Fruit fly (Drosophila melanogaster) whole organism, embryonic: ENCODE data around the gene CG2818.

ENCODE experiments used
- Abd-B ChIP-seq: fragments of 200-800 bp; sonication (Bioruptor generic); optimal IDR thresholded peaks from 2 replicates; lab custom pipeline; 2018; ENCODE audit warnings: missing biosample characterization, mild to moderate bottlenecking, missing genetic modification characterization, moderate library complexity
- CG14014 ChIP-seq: fragments of 200-800 bp; sonication (Bioruptor generic); IDR thresholded peaks from 2 replicates; pipeline ENCODE4 v1.3.6; 2022; ENCODE audit warnings: missing biosample characterization, missing genetic modification characterization
- CG18011 ChIP-seq: fragments of 200-800 bp; sonication (Bioruptor generic); optimal IDR thresholded peaks from 2 replicates; lab custom pipeline; 2017; ENCODE audit warnings: missing biosample characterization, missing genetic modification characterization, mild to moderate bottlenecking, moderate library complexity, missing genotype
- CG30403 ChIP-seq: fragments of 200-800 bp; sonication (Bioruptor generic); optimal IDR thresholded peaks from 3 replicates; lab custom pipeline; 2016; ENCODE audit warnings: missing biosample characterization, missing genetic modification characterization
- CG33213 ChIP-seq: fragments of 200-800 bp; sonication (Bioruptor generic); optimal IDR thresholded peaks from 3 replicates; lab custom pipeline; 2016; ENCODE audit warnings: missing biosample characterization, missing genetic modification characterization
- Lim3 ChIP-seq: fragments of 200-800 bp; sonication (Bioruptor generic); IDR thresholded peaks from 2 replicates; pipeline ENCODE4 v1.3.6; 2022; ENCODE audit warnings: missing biosample characterization, missing genetic modification characterization
- chinmo ChIP-seq: fragments of 200-800 bp; sonication (Bioruptor generic); IDR thresholded peaks from 4 replicates; pipeline ENCODE4 v1.3.6; 2022; ENCODE audit warnings: missing biosample characterization, missing genetic modification characterization; ENCODE audit not compliant: partially characterized antibody

DNA sequence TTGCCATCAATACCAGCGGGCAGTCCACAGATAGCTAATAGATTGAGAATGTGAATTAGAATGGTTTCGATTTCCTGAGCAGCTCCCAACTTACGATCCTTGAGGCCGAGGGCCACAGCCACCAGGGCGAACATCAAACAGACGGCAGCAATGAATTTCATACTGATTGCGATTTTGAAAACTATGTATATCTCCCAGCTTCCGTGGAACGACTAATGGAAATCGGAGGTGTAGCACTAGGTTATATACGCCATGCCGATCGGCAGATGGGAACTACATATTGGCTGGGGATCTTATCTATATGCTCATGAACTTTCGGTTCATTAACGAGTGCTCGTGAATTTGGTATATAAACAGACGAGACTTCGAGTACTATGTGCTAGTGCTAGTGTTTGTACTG, 16.7 kb upstream of the CG2818 start, which contains the start of gene IM33:
- TF ChIP-seq CG14014 (GFP tag; lab: Robert Waterston, UW) (no peak), CG18011 (GFP tag; lab: Kevin White, UChicago) (no peak), CG30403 (GFP tag; lab: Kevin White, UChicago) (no peak), Lim3 (no peak), CG33213 (no peak), Abd-B (no peak), chinmo (GFP tag; lab: Robert Waterston, UW) (no peak)
